Worm (Caenorhabditis elegans) whole organism, mixed stage, embryonic: ENCODE data around the gene srd-28.

Experiments used
- M03D4.4 ChIP-seq: sonication (generic microtip); optimal IDR thresholded peaks from 2 replicates; lab custom pipeline; 2017; ENCODE audit warnings: mild to moderate bottlenecking, missing genetic modification characterization, missing compliant biosample characterization
- bed-3 ChIP-seq: fragments of 200-800 bp; sonication (Bioruptor generic); optimal IDR thresholded peaks from 3 replicates; lab custom pipeline; 2018; ENCODE audit warnings: mild to moderate bottlenecking, missing genetic modification characterization, moderate library complexity, missing compliant biosample characterization
- blmp-1 ChIP-seq: fragments of 150-350 bp; optimal IDR thresholded peaks from 2 replicates; lab custom pipeline; 2014; ENCODE audit warnings: missing biosample characterization, missing genetic modification characterization
- ceh-43 ChIP-seq: fragments of 200-800 bp; sonication (Bioruptor generic); optimal IDR thresholded peaks from 2 replicates; lab custom pipeline; 2018; ENCODE audit warnings: mild to moderate bottlenecking, missing genetic modification characterization, moderate library complexity, missing compliant biosample characterization
- ceh-83 ChIP-seq: fragments of 200-800 bp; sonication (Bioruptor generic); optimal IDR thresholded peaks from 2 replicates; lab custom pipeline; 2018; ENCODE audit warnings: mild to moderate bottlenecking, missing genetic modification characterization, missing compliant biosample characterization
- ces-1 ChIP-seq: fragments of 150-350 bp; optimal IDR thresholded peaks from 2 replicates; lab custom pipeline; 2014; ENCODE audit warnings: missing biosample characterization, missing genetic modification reagents, missing genetic modification characterization
- cnd-1 ChIP-seq: fragments of 200-800 bp; sonication (Bioruptor generic); optimal IDR thresholded peaks from 2 replicates; lab custom pipeline; 2018; ENCODE audit warnings: mild to moderate bottlenecking, missing genetic modification characterization, missing compliant biosample characterization
- drap-1 ChIP-seq: fragments of 200-800 bp; sonication (Bioruptor generic); optimal IDR thresholded peaks from 3 replicates; lab custom pipeline; 2018; ENCODE audit warnings: mild to moderate bottlenecking, missing genetic modification characterization, missing compliant biosample characterization
- elt-3 ChIP-seq: fragments of 150-350 bp; optimal IDR thresholded peaks from 2 replicates; lab custom pipeline; 2014; ENCODE audit warnings: missing biosample characterization, missing genetic modification characterization
- flh-1 ChIP-seq: fragments of 200-800 bp; sonication (Bioruptor generic); optimal IDR thresholded peaks from 2 replicates; lab custom pipeline; 2018; ENCODE audit warnings: mild to moderate bottlenecking, missing genetic modification characterization, moderate library complexity, missing compliant biosample characterization
- ham-2 ChIP-seq: fragments of 200-800 bp; sonication (Bioruptor generic); optimal IDR thresholded peaks from 2 replicates; lab custom pipeline; 2018; ENCODE audit warnings: mild to moderate bottlenecking, missing genetic modification characterization, missing compliant biosample characterization
- hlh-1 ChIP-seq: fragments of 150-350 bp; optimal IDR thresholded peaks from 2 replicates; lab custom pipeline; 2014; ENCODE audit warnings: missing biosample characterization, missing genetic modification reagents, missing genetic modification characterization
- lin-13 ChIP-seq: fragments of 150-350 bp; optimal IDR thresholded peaks from 2 replicates; lab custom pipeline; 2014; ENCODE audit warnings: missing biosample characterization, missing genetic modification characterization
- lin-32 ChIP-seq: fragments of 200-800 bp; sonication (Bioruptor generic); optimal IDR thresholded peaks from 2 replicates; lab custom pipeline; 2018; ENCODE audit warnings: mild to moderate bottlenecking, missing genetic modification characterization, missing compliant biosample characterization
- lsy-2 ChIP-seq: fragments of 150-350 bp; optimal IDR thresholded peaks from 2 replicates; lab custom pipeline; 2014; ENCODE audit warnings: missing biosample characterization, missing genetic modification characterization
- mep-1 ChIP-seq: fragments of 150-350 bp; optimal IDR thresholded peaks from 2 replicates; lab custom pipeline; 2017; ENCODE audit warnings: missing biosample characterization, missing genetic modification reagents, missing genetic modification characterization, inconsistent platforms
- mls-2 ChIP-seq: sonication (generic microtip); optimal IDR thresholded peaks from 2 replicates; lab custom pipeline; 2016; ENCODE audit warnings: mild to moderate bottlenecking, missing genetic modification characterization, moderate library complexity, missing compliant biosample characterization
- nhr-12 ChIP-seq: fragments of 150-350 bp; optimal IDR thresholded peaks from 2 replicates; lab custom pipeline; 2014; ENCODE audit warnings: missing biosample characterization, missing genetic modification characterization
- nhr-2 ChIP-seq: fragments of 150-350 bp; optimal IDR thresholded peaks from 2 replicates; lab custom pipeline; 2014; ENCODE audit warnings: missing biosample characterization, missing genetic modification characterization
- nhr-28 ChIP-seq: fragments of 150-350 bp; optimal IDR thresholded peaks from 2 replicates; lab custom pipeline; 2014; ENCODE audit warnings: missing biosample characterization, missing genetic modification characterization
- nhr-76 ChIP-seq: sonication (generic microtip); optimal IDR thresholded peaks from 2 replicates; lab custom pipeline; 2017; ENCODE audit warnings: missing biosample characterization, missing genetic modification characterization
- snpc-4 ChIP-seq: fragments of 150-350 bp; optimal IDR thresholded peaks from 2 replicates; lab custom pipeline; 2014; ENCODE audit warnings: missing biosample characterization, missing genetic modification characterization
- sptf-1 ChIP-seq: sonication (generic microtip); optimal IDR thresholded peaks from 2 replicates; lab custom pipeline; 2017; ENCODE audit warnings: mild to moderate bottlenecking, missing genetic modification characterization, moderate library complexity, missing compliant biosample characterization
- tbx-8 ChIP-seq: fragments of 200-800 bp; sonication (Bioruptor generic); optimal IDR thresholded peaks from 2 replicates; lab custom pipeline; 2018; ENCODE audit warnings: mild to moderate bottlenecking, missing genetic modification characterization, moderate library complexity, missing compliant biosample characterization
- unc-120 ChIP-seq: sonication (generic microtip); optimal IDR thresholded peaks from 2 replicates; lab custom pipeline; 2017; ENCODE audit warnings: missing genetic modification characterization, missing compliant biosample characterization; ENCODE audit not compliant: poor library complexity, severe bottlenecking
- unc-39 ChIP-seq: fragments of 150-350 bp; optimal IDR thresholded peaks from 2 replicates; lab custom pipeline; 2014; ENCODE audit warnings: missing biosample characterization, missing genetic modification characterization
- unc-62 ChIP-seq: fragments of 150-350 bp; optimal IDR thresholded peaks from 2 replicates; lab custom pipeline; 2014; ENCODE audit warnings: missing biosample characterization, missing genetic modification reagents, missing genetic modification characterization
- zip-8 ChIP-seq: fragments of 150-350 bp; optimal IDR thresholded peaks from 2 replicates; lab custom pipeline; 2014; ENCODE audit warnings: missing biosample characterization, missing genetic modification characterization

srd-28 gene

ce11 chrV:15235661-15236060, 14.7 kb upstream of the srd-28 start, which contains the start of gene nhr-164:
Gene nhr-164, minus strand, starts transcription at chrV:15235761.
- no peak for TF ChIP-seq nhr-2 (tag; lab: Kevin White, UChicago)
- no peak for TF ChIP-seq zip-8
- TF ChIP-seq hlh-1: no peak
- no peak for TF ChIP-seq blmp-1 (tag; lab: Kevin White, UChicago)
- no peak for TF ChIP-seq lsy-2 (tag; lab: Kevin White, UChicago)
- no peak for TF ChIP-seq nhr-12 (tag; lab: Kevin White, UChicago)
- TF ChIP-seq unc-120 (tag; lab: Kevin White, UChicago): no peak
- TF ChIP-seq snpc-4 (tag; lab: Kevin White, UChicago): no peak
- no peak for TF ChIP-seq nhr-28 (tag; lab: Kevin White, UChicago)
- no peak for TF ChIP-seq drap-1
- no peak for TF ChIP-seq unc-62 (GFP tag; lab: Kevin White, UChicago)
- TF ChIP-seq lin-13 (tag; lab: Kevin White, UChicago): no peak

ce11 chrV:15238552-15238951, 11.9 kb upstream of the srd-28 start, which contains the start of gene srw-12:
Gene srw-12, minus strand, starts transcription at chrV:15238652.
- TF ChIP-seq nhr-2 (tag; lab: Kevin White, UChicago) (no peak), mls-2 (tag; lab: Kevin White, UChicago) (no peak), lsy-2 (tag; lab: Kevin White, UChicago) (no peak), ceh-83 (GFP tag; lab: Kevin White, UChicago) (no peak), nhr-76 (tag; lab: Kevin White, UChicago) (no peak), unc-39 (no peak), cnd-1 (tag; lab: Kevin White, UChicago) (no peak), lin-32 (GFP tag; lab: Kevin White, UChicago) (no peak), snpc-4 (tag; lab: Kevin White, UChicago) (no peak), flh-1 (GFP tag; lab: Kevin White, UChicago) (no peak), mep-1 (no peak), unc-120 (tag; lab: Kevin White, UChicago) (no peak)

- TF ChIP-seq unc-120 (tag; lab: Kevin White, UChicago): no peak
- no peak for TF ChIP-seq tbx-8 (GFP tag; lab: Kevin White, UChicago)
- TF ChIP-seq ceh-83 (GFP tag; lab: Kevin White, UChicago): no peak
- TF ChIP-seq ham-2 (GFP tag; lab: Kevin White, UChicago): no peak
- no peak for TF ChIP-seq lin-32 (GFP tag; lab: Kevin White, UChicago)
- TF ChIP-seq lsy-2 (tag; lab: Kevin White, UChicago): no peak
- TF ChIP-seq mep-1: no peak
- TF ChIP-seq nhr-76 (tag; lab: Kevin White, UChicago): no peak
- TF ChIP-seq elt-3 (tag; lab: Kevin White, UChicago): no peak
- no peak for TF ChIP-seq unc-62 (GFP tag; lab: Kevin White, UChicago)
Observed at ce11 chrV:15240215-15240614, 10.2 kb upstream of the srd-28 start, which contains the start of gene srw-11. Gene srw-11, minus strand, starts transcription at chrV:15240315.

- TF ChIP-seq ceh-43 (no peak), lsy-2 (tag; lab: Kevin White, UChicago) (no peak), blmp-1 (tag; lab: Kevin White, UChicago) (no peak), M03D4.4 (tag; lab: Kevin White, UChicago) (no peak), lin-32 (GFP tag; lab: Kevin White, UChicago) (no peak), elt-3 (tag; lab: Kevin White, UChicago) (no peak), drap-1 (no peak), ces-1 (GFP tag; lab: Kevin White, UChicago) (no peak), nhr-2 (tag; lab: Kevin White, UChicago) (no peak), sptf-1 (tag; lab: Kevin White, UChicago) (no peak), mep-1 (no peak), flh-1 (GFP tag; lab: Kevin White, UChicago) (no peak), bed-3 (GFP tag; lab: Kevin White, UChicago) (no peak), snpc-4 (tag; lab: Kevin White, UChicago) (no peak)
- TF ChIP-seq, all 35 proteins: peak for 0
Observed at ce11 chrV:15241259-15241658, 9.1 kb upstream of the srd-28 start, which contains the start of gene chil-12. Gene chil-12, plus strand, starts transcription at chrV:15241559.

- TF ChIP-seq nhr-2 (tag; lab: Kevin White, UChicago): no peak
- no peak for TF ChIP-seq lsy-2 (tag; lab: Kevin White, UChicago)
- no peak for TF ChIP-seq M03D4.4 (tag; lab: Kevin White, UChicago)
- TF ChIP-seq tbx-8 (GFP tag; lab: Kevin White, UChicago): no peak
Observed at ce11 chrV:15244456-15244855, 5.9 kb upstream of the srd-28 start, which contains the start of gene kin-30. Gene kin-30, plus strand, starts transcription at chrV:15244756.
